Fruit fly (Drosophila melanogaster) S2 (cell line): ENCODE data around the gene Ptip.

ENCODE experiments used
- CG8478 ChIP-seq: fragments of >200 bp; optimal IDR thresholded peaks from 2 replicates; lab custom pipeline; 2018
- CTCF ChIP-seq, 2 experiments: fragments of >200 bp; optimal IDR thresholded peaks; 2 replicates each; lab custom pipeline; 2018

- TF ChIP-seq CTCF (optimal IDR thresholded peaks at IDR 0.05; lab: Kevin White, UChicago) (no peak), CG8478 (lab: Kevin White, UChicago) (no peak)
Observed at dm6 chr3L:14059266-14059974, 30.5 kb upstream of the Ptip start.
